Fruit fly (Drosophila melanogaster) whole organism, wandering third instar larva: Measurements from ENCODE around the gene CG13287.

ENCODE experiments used
- Abd-B ChIP-seq: fragments of >200 bp; optimal IDR thresholded peaks from 2 replicates; lab custom pipeline; 2017; ENCODE audit warnings: missing biosample characterization, missing genetic modification characterization
- Dfd ChIP-seq: fragments of >200 bp; optimal IDR thresholded peaks from 2 replicates; lab custom pipeline; 2017; ENCODE audit warnings: missing biosample characterization, missing genetic modification characterization
- HLH106 ChIP-seq: fragments of 200-800 bp; optimal IDR thresholded peaks from 3 replicates; lab custom pipeline; 2019; ENCODE audit warnings: missing biosample characterization, mild to moderate bottlenecking, missing genetic modification characterization, moderate library complexity
- Myc ChIP-seq: fragments of >200 bp; optimal IDR thresholded peaks from 2 replicates; lab custom pipeline; 2017
- Rel ChIP-seq, 2 experiments: fragments of 200-800 bp; sonication (Bioruptor generic) in 1 of 2; optimal IDR thresholded peaks; 2 replicates in 1 of 2; 3 replicates in 1 of 2; lab custom pipeline; 2016 to 2019; ENCODE audit warnings: mild to moderate bottlenecking in 2 of 2, missing biosample characterization in 2 of 2, missing genetic modification characterization in 2 of 2, moderate library complexity in 1 of 2
- Sp1 ChIP-seq: fragments of 200-800 bp; sonication (Bioruptor generic); optimal IDR thresholded peaks from 3 replicates; lab custom pipeline; 2019; ENCODE audit warnings: missing biosample characterization, mild to moderate bottlenecking, missing genetic modification characterization, moderate library complexity
- fru ChIP-seq: fragments of 200-800 bp; sonication (Bioruptor generic); optimal IDR thresholded peaks from 3 replicates; lab custom pipeline; 2016; ENCODE audit warnings: missing biosample characterization, mild to moderate bottlenecking, missing genetic modification characterization
- jim ChIP-seq: fragments of 175-275, 200-325 bp; sonication (Bioruptor generic); optimal IDR thresholded peaks from 2 replicates; lab custom pipeline; 2016; ENCODE audit warnings: missing biosample characterization, mild to moderate bottlenecking, missing genetic modification characterization
- lola ChIP-seq: fragments of >200 bp; optimal IDR thresholded peaks from 2 replicates; lab custom pipeline; 2017; ENCODE audit warnings: missing biosample characterization, missing genetic modification characterization
- sage ChIP-seq: fragments of 200-800 bp; sonication (Bioruptor generic); optimal IDR thresholded peaks from 2 replicates; lab custom pipeline; 2016; ENCODE audit warnings: missing biosample characterization, mild to moderate bottlenecking, missing genetic modification characterization
- sv ChIP-seq: fragments of 200-800 bp; sonication (Bioruptor generic); optimal IDR thresholded peaks from 3 replicates; lab custom pipeline; 2016; ENCODE audit warnings: missing biosample characterization, missing genetic modification characterization
- usp ChIP-seq: fragments of >200 bp; optimal IDR thresholded peaks from 2 replicates; lab custom pipeline; 2017; ENCODE audit warnings: missing biosample characterization, missing genetic modification characterization

dm6 chr3L:5863868-5864413 is 18.2 kb upstream of the CG13287 start:
- no peak for TF ChIP-seq sv
- no peak for TF ChIP-seq Abd-B (GFP tag; lab: Kevin White, UChicago)
- no peak for TF ChIP-seq lola (GFP tag; lab: Kevin White, UChicago)
- TF ChIP-seq usp (GFP tag; lab: Kevin White, UChicago), result no peak
- no peak for TF ChIP-seq sage (GFP tag; lab: Kevin White, UChicago)
- no peak for TF ChIP-seq jim
- TF ChIP-seq Rel (GFP tag; optimal IDR thresholded peaks at IDR 0.05; lab: Kevin White, UChicago), result no peak
- TF ChIP-seq Rel (tag; optimal IDR thresholded peaks at IDR 0.05; lab: Kevin White, UChicago), result no peak
- no peak for TF ChIP-seq Dfd
- TF ChIP-seq Myc (lab: Kevin White, UChicago), result no peak
- TF ChIP-seq HLH106, result peak; percentile 15
- TF ChIP-seq fru (GFP tag; lab: Kevin White, UChicago), result peak; percentile 54
- peak; percentile 61 for TF ChIP-seq Sp1
